Worm (Caenorhabditis elegans): ENCODE measurements around the gene nhr-238.

nhr-238 gene

ce11 chrV:1643886-1644285 is 14.7 kb upstream of the nhr-238 start, which contains the start of gene alh-2:
Gene alh-2, plus strand, starts transcription at chrV:1644169.
- TF ChIP-seq ceh-19 (GFP tag; optimal IDR thresholded peaks at IDR 0.05) (no peak), ceh-2 (tag; optimal IDR thresholded peaks at IDR 0.05) (no peak), ceh-24 (tag; optimal IDR thresholded peaks at IDR 0.05) (no peak), pros-1 (tag; optimal IDR thresholded peaks at IDR 0.05) (no peak), sdc-2 (tag; optimal IDR thresholded peaks at IDR 0.05) (no peak), ceh-6 (GFP tag; optimal IDR thresholded peaks at IDR 0.05) (no peak), lim-6 (tag; optimal IDR thresholded peaks at IDR 0.05) (no peak), ttx-3 (tag; optimal IDR thresholded peaks at IDR 0.05) (no peak), pag-3 (tag; optimal IDR thresholded peaks at IDR 0.05; ENCODE audit: borderline replicate concordance) (no peak)

DNA sequence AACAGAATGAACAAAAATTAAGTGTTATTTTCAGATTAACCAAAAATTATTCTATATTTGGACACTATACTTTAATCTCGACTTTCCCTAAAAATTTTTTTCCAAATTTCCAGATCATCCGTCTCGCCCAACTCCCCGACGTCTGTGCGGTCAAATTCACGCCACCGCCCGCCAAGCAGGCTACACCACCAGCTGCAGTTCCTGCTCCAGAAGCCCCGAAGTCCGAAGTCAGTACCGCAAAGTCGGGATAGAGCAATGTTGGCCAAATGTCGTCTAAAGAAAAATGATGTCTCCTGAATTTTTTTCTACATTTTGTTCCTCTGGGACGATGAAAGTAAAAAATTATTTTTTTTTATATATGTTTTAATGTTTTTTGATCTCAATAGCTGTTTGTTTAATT is 13.5 kb upstream of the nhr-238 start:
- TF ChIP-seq dve-1 (tag; optimal IDR thresholded peaks at IDR 0.05): no peak
- TF ChIP-seq pax-1 (tag; optimal IDR thresholded peaks at IDR 0.05): no peak
- TF ChIP-seq ceh-2 (tag; optimal IDR thresholded peaks at IDR 0.05): no peak
- no peak for TF ChIP-seq ceh-6 (GFP tag; optimal IDR thresholded peaks at IDR 0.05)
- no peak for TF ChIP-seq ceh-22 (tag; optimal IDR thresholded peaks at IDR 0.05)
- no peak for TF ChIP-seq T23F11.4 (GFP tag; optimal IDR thresholded peaks at IDR 0.05)
- no peak for TF ChIP-seq madf-2 (tag; optimal IDR thresholded peaks at IDR 0.05)
- no peak for TF ChIP-seq ceh-31 (tag; optimal IDR thresholded peaks at IDR 0.05)
- no peak for TF ChIP-seq eyg-1 (tag; optimal IDR thresholded peaks at IDR 0.05)
- TF ChIP-seq odd-2 (tag; optimal IDR thresholded peaks at IDR 0.05): no peak
- TF ChIP-seq ceh-34 (tag; optimal IDR thresholded peaks at IDR 0.05): no peak
- no peak for TF ChIP-seq hlh-13 (GFP tag; optimal IDR thresholded peaks at IDR 0.05)
- no peak for TF ChIP-seq hlh-15 (tag; optimal IDR thresholded peaks at IDR 0.05)
- TF ChIP-seq lin-11 (tag; optimal IDR thresholded peaks at IDR 0.05): no peak
- TF ChIP-seq C08G9.2 (tag; optimal IDR thresholded peaks at IDR 0.05): no peak
- no peak for TF ChIP-seq ahr-1 (tag; optimal IDR thresholded peaks at IDR 0.05)
- TF ChIP-seq ceh-9 (tag; optimal IDR thresholded peaks at IDR 0.05): no peak

DNA sequence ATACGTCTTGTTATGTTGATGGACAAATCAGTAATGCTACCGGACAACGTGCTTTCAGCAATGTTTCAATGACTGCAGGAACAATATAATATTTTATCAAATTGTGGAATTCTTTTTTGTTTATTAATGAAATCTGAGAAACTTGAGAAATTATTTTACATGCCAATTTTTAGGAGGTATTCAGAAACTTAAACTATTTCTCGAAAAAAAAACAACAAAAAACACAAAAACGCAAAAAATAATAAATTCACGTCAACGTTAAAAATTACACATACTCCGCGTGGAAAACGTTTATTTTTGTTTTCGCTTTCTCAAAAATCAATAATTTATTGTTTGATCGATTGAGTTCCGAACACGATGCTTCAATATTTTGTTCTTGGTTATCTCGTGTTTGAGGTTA is 13.0 kb upstream of the nhr-238 start, which contains the start of gene Y46H3D.1:
Y46H3D.1 (plus strand) TSS at position 301 of the 400 bp plus-strand sequence.
- TF ChIP-seq unc-3 (GFP tag; conservative IDR thresholded peaks at IDR 0.05) (no peak), unc-3 (tag; optimal IDR thresholded peaks at IDR 0.05) (no peak), ttx-3 (tag; optimal IDR thresholded peaks at IDR 0.05) (no peak), ceh-18 (tag; optimal IDR thresholded peaks at IDR 0.05) (no peak), pax-1 (tag; optimal IDR thresholded peaks at IDR 0.05) (no peak), ceh-34 (tag; optimal IDR thresholded peaks at IDR 0.05) (no peak), tbx-7 (tag; optimal IDR thresholded peaks at IDR 0.05) (no peak), unc-55 (GFP tag; optimal IDR thresholded peaks at IDR 0.05) (no peak), pqm-1 (tag; optimal IDR thresholded peaks at IDR 0.05) (no peak), syd-9 (tag; optimal IDR thresholded peaks at IDR 0.05) (no peak), fax-1 (tag; optimal IDR thresholded peaks at IDR 0.05) (no peak), ceh-14 (tag; optimal IDR thresholded peaks at IDR 0.05) (no peak), odd-2 (tag; optimal IDR thresholded peaks at IDR 0.05) (no peak), dmd-4 (tag; optimal IDR thresholded peaks at IDR 0.05; ENCODE audit: borderline replicate concordance) (no peak), unc-86 (tag; optimal IDR thresholded peaks at IDR 0.05) (no peak), K09A11.1 (tag; optimal IDR thresholded peaks at IDR 0.05; ENCODE audit: insufficient read depth) (no peak)

DNA sequence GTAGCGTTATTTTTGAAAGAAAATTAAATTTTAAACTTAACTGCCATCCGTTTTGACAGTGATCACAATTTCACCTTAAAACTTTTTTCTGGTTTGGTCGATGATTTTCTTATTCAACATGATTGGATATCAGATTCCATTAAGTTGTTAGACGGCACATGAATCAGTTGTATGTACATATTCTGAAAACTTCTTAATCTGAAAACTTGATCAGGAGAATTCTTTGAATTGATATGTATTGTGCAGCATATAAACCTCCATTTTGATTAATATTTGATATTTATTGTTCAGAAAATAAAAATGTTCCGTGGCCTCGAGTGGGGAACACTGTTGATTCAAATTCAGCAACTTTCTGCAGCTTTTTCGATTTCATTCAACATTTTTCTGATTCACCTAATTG is 10.8 kb upstream of the nhr-238 start, which contains the start of gene str-221:
str-221 (plus strand) TSS at position 301 of the 400 bp plus-strand sequence.
- no peak for TF ChIP-seq pat-9 (tag; optimal IDR thresholded peaks at IDR 0.05)
- TF ChIP-seq che-1 (tag; optimal IDR thresholded peaks at IDR 0.05): no peak
- TF ChIP-seq madf-2 (tag; optimal IDR thresholded peaks at IDR 0.05): no peak
- no peak for TF ChIP-seq ttx-3 (tag; optimal IDR thresholded peaks at IDR 0.05)
- no peak for TF ChIP-seq ref-2 (tag; optimal IDR thresholded peaks at IDR 0.05)
- TF ChIP-seq ceh-14 (tag; optimal IDR thresholded peaks at IDR 0.05): no peak
